Worm (Caenorhabditis elegans): ENCODE measurements around the gene K10D11.3.

K10D11.3 gene

DNA sequence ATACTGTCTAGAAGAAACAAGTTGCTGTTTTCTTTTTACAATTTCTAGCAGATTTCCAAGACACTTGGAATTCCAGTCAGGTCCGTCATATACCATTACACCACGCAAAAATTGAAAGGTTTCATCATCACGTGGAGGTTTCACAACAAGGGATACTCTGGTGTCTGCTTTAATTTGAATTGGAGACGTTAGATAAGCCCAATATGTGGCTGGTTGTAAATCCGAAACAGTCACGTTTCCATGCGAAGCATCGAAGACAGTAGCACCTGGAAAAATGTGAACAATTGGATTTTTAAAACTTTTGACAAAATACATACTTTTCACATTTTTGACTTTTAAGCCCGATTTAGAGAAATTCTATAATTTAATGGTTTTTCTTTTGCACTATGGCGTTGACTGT lies 4.7 kb upstream of the K10D11.3 start:
- TF ChIP-seq pha-2 (tag; optimal IDR thresholded peaks at IDR 0.05) (no peak), hlh-8 (tag; optimal IDR thresholded peaks at IDR 0.05) (no peak), ahr-1 (tag; optimal IDR thresholded peaks at IDR 0.05) (no peak), F13H6.1 (tag; optimal IDR thresholded peaks at IDR 0.05) (no peak), ceh-45 (GFP tag; IDR thresholded peaks at IDR 0.05) (no peak), fkh-10 (GFP tag; optimal IDR thresholded peaks at IDR 0.05) (no peak), ceh-6 (GFP tag; optimal IDR thresholded peaks at IDR 0.05) (no peak), T23F11.4 (GFP tag; optimal IDR thresholded peaks at IDR 0.05) (no peak), dmd-4 (tag; optimal IDR thresholded peaks at IDR 0.05; ENCODE audit: borderline replicate concordance) (no peak), ets-4 (tag; optimal IDR thresholded peaks at IDR 0.05) (no peak), K09A11.1 (tag; optimal IDR thresholded peaks at IDR 0.05; ENCODE audit: insufficient read depth) (no peak), hlh-13 (GFP tag; optimal IDR thresholded peaks at IDR 0.05) (no peak), eyg-1 (tag; optimal IDR thresholded peaks at IDR 0.05) (no peak)

DNA sequence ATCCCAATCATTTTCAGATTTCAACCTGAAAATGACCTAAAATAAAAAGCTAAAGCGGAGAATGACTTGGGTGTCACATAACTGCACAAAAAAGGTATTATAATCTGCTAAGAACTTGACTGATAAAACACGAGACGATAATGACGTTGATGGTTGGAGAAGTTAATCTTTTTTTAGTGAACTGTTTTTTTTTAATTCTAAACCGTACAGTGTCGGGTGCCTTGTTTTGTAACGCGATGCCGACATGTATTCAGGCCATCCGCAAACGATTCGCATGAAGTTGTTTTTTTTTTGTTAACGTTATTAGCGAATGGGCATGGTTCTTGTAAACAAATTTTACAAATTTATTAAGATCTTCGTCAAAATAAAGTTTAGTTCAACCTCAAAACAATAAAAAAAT lies 3.4 kb upstream of the K10D11.3 start, which contains the start of gene K10D11.6:
Gene K10D11.6, minus strand, starts transcription at position 101 of the 400 bp plus-strand sequence.
- no peak for TF ChIP-seq unc-55 (GFP tag; optimal IDR thresholded peaks at IDR 0.05)
- no peak for TF ChIP-seq ceh-18 (tag; optimal IDR thresholded peaks at IDR 0.05)
- TF ChIP-seq zip-5 (tag; optimal IDR thresholded peaks at IDR 0.05) = no peak
- TF ChIP-seq ceh-19 (GFP tag; optimal IDR thresholded peaks at IDR 0.05) = no peak
- no peak for TF ChIP-seq pha-4 (tag; optimal IDR thresholded peaks at IDR 0.05)
- no peak for TF ChIP-seq syd-9 (tag; optimal IDR thresholded peaks at IDR 0.05)
- TF ChIP-seq nhr-11 (tag; optimal IDR thresholded peaks at IDR 0.05) = no peak
- TF ChIP-seq unc-86 (tag; optimal IDR thresholded peaks at IDR 0.05) = no peak
- no peak for TF ChIP-seq F13H6.1 (tag; optimal IDR thresholded peaks at IDR 0.05)

DNA sequence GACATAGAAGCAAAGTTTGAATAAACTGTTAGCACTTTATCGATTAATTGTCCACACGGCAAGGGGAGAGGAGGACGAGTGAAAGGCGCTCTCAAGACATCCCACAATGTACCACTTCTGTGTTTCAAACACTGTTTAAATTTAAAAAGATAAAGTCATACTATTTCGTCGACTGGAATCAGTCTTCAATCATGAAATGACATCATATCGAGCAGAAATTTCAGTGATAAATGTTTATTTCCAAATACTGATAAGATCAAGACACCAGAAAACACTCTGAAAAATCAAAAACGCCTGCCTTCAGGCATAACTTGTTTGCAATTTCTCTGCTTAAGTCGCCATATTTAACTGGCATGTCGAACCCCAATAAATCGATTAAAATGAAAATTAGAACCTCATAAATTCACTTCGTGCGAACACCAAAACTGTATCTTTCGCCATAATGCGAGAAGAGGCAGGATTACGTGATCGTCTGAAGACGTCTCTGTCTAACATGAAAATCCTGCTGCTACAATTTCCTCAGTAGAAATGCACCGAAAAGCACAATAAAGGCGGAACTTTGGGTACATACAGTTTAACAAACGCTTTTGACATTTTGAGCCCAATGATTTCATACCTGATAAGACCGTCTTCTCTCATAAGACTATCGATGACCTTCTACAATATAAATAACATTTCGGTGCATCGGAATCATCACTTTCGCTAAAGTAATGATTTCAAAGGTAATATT lies 7.5 kb downstream of the K10D11.3 start, which contains the start of gene K10D11.2:
Gene K10D11.2, plus strand, starts transcription at position 680 of the 730 bp plus-strand sequence.
- peak; percentile 61 for TF ChIP-seq elt-2 (tag; optimal IDR thresholded peaks at IDR 0.05)
- TF ChIP-seq zip-5 (tag; optimal IDR thresholded peaks at IDR 0.05) = no peak

DNA sequence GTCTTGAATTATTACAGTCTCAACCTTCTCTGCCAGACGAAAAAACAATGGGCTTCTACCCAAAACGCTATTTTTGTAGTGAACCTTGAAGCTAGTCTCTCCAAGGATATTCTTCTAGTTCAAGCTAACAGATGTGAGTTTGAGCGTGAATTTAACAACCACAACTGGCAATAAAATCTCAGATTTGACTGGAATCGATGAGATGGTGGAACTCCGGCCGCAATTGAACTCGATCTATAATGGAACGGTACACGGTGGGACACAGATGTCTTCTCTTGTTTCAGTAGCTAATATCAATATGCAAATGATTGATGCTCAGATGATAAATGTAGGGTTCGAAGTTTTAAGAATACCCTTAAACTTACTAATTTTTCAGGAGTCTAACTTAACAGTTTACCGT lies 8.3 kb downstream of the K10D11.3 start:
- TF ChIP-seq che-1 (tag; optimal IDR thresholded peaks at IDR 0.05) = no peak

DNA sequence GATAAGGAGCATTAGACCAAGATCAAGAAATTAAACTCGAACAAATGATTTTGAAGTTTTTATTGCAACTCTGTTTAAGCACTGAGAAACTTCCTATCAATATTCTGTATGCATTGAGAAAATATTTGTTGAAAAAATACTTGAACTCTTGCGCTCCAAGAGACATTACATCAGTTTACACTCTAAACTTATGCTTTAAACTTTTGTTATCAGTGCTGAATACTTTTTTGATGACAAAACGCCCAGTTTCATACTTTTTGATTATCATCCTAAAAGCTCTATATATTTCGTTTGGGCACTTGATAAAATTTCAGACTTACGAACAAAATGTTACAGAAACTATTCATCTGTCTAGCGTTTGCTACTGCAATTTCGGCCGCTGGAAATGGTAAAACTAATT lies 10.0 kb downstream of the K10D11.3 start, which contains the start of gene dod-17:
Gene dod-17, plus strand, starts transcription at position 323 of the 400 bp plus-strand sequence.
- TF ChIP-seq che-1 (tag; optimal IDR thresholded peaks at IDR 0.05) = no peak

DNA sequence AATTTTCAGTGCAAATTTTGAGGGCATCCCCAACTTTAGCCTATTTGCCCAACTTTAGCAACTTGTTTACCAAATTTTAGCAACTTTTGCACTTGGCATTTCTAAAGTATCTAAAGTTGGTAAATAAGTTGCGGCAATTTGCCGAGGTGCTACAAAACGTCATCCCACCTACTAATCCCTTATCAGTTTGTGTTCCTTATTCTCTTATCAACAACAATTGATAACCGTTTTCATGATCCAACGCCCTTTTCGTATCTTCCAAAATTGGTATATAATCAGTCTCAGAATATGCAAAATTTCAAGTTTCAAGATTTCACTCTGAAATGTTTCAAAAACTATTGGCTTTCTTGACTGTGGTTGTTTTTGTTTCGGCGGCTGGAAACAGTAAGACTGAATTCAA lies 12.6 kb downstream of the K10D11.3 start, which contains the start of gene F55G11.4:
Gene F55G11.4, plus strand, starts transcription at position 289 of the 400 bp plus-strand sequence.
- TF ChIP-seq elt-2 (tag; optimal IDR thresholded peaks at IDR 0.05) = peak; percentile 64
- TF ChIP-seq ets-4 (tag; optimal IDR thresholded peaks at IDR 0.05) = no peak
- TF ChIP-seq eyg-1 (tag; optimal IDR thresholded peaks at IDR 0.05) = no peak

DNA sequence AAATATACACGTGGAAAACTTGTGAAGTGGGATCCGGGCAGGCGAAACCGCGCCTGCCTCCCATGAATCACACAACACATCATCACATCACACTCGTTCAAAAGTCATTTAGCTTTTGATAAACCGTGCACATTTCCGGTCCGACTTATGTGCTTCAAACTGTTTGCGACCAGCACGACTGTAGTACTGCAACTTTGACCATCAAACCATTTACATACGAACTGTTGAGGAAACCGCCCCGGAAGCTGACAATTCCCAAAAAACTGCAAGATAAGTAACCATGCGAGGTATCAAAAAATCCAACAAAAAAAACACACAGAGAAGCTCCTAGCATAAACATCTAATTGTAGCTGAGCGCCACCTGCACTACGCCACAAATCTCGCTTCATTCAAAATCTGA lies 13.2 kb downstream of the K10D11.3 start:
- TF ChIP-seq gmeb-2 (tag; optimal IDR thresholded peaks at IDR 0.05) (no peak), tbx-7 (tag; optimal IDR thresholded peaks at IDR 0.05) (no peak), ceh-24 (tag; optimal IDR thresholded peaks at IDR 0.05) (no peak), unc-3 (GFP tag; conservative IDR thresholded peaks at IDR 0.05) (no peak), unc-3 (tag; optimal IDR thresholded peaks at IDR 0.05) (no peak), mec-3 (tag; optimal IDR thresholded peaks at IDR 0.05; ENCODE audit: borderline replicate concordance) (no peak), elt-4 (tag; optimal IDR thresholded peaks at IDR 0.05) (no peak), ceh-19 (GFP tag; optimal IDR thresholded peaks at IDR 0.05) (no peak), hlh-15 (tag; optimal IDR thresholded peaks at IDR 0.05) (no peak)
